Worm (Caenorhabditis elegans) whole organism, L4 larva: Measurements from ENCODE around the gene oac-57.

Source experiments
- F10B5.3 ChIP-seq: sonication (generic microtip); optimal IDR thresholded peaks from 2 replicates; lab custom pipeline; 2016; ENCODE audit warnings: mild to moderate bottlenecking, missing genetic modification characterization, missing compliant biosample characterization
- F26F4.8 ChIP-seq: fragments of 200-800 bp; sonication (Bioruptor generic); conservative IDR thresholded peaks from 2 replicates; pipeline ENCODE4 v1.3.6; 2022; ENCODE audit warnings: missing genetic modification characterization, missing compliant biosample characterization
- F37D6.2 ChIP-seq: sonication (generic microtip); optimal IDR thresholded peaks from 2 replicates; lab custom pipeline; 2016; ENCODE audit warnings: mild to moderate bottlenecking, missing genetic modification characterization, missing compliant biosample characterization
- F44E2.7 ChIP-seq: fragments of 200-800 bp; sonication (Bioruptor generic); IDR thresholded peaks from 2 replicates; pipeline ENCODE4 v2.1.2; 2022; ENCODE audit warnings: missing genetic modification characterization, missing compliant biosample characterization
- Y75B8A.6 ChIP-seq: fragments of 200-800 bp; sonication (Bioruptor generic); IDR thresholded peaks from 2 replicates; pipeline ENCODE4 v1.3.6; 2022; ENCODE audit warnings: missing genetic modification reagents, missing genetic modification characterization, missing compliant biosample characterization
- ZK337.2 ChIP-seq: fragments of 200-800 bp; sonication (Bioruptor generic); IDR thresholded peaks from 2 replicates; pipeline ENCODE4 v1.3.6; 2022; ENCODE audit warnings: missing genetic modification reagents, missing genetic modification characterization, missing compliant biosample characterization
- ceh-28 ChIP-seq: fragments of 150-350 bp; optimal IDR thresholded peaks from 2 replicates; lab custom pipeline; 2014; ENCODE audit warnings: missing biosample characterization, missing genetic modification reagents, missing genetic modification characterization
- ceh-62 ChIP-seq: sonication (generic microtip); optimal IDR thresholded peaks from 2 replicates; lab custom pipeline; 2017; ENCODE audit warnings: missing biosample characterization, missing genetic modification characterization
- daf-12 ChIP-seq: fragments of 150-350 bp; optimal IDR thresholded peaks from 2 replicates; lab custom pipeline; 2014; ENCODE audit warnings: missing biosample characterization, missing genetic modification reagents, missing genetic modification characterization
- daf-16 ChIP-seq, 3 experiments: sonication (generic microtip); optimal IDR thresholded peaks; 2 replicates each; lab custom pipeline; 2016 to 2017; ENCODE audit warnings: missing genetic modification characterization in 3 of 3, missing genetic modification reagents in 3 of 3, mild to moderate bottlenecking in 2 of 3, missing compliant biosample characterization in 2 of 3, missing biosample characterization in 1 of 3, moderate library complexity in 1 of 3
- daf-19 ChIP-seq: fragments of 200-800 bp; sonication (Bioruptor generic); conservative IDR thresholded peaks from 2 replicates; pipeline ENCODE4 v1.3.6; 2022; ENCODE audit warnings: missing genetic modification characterization, missing compliant biosample characterization
- dmd-6 ChIP-seq: fragments of 200-800 bp; sonication (Bioruptor generic); IDR thresholded peaks from 2 replicates; pipeline ENCODE4 v1.3.6; 2022; ENCODE audit warnings: missing genetic modification reagents, missing genetic modification characterization, missing compliant biosample characterization
- dmd-8 ChIP-seq: fragments of 200-800 bp; sonication (Bioruptor generic); IDR thresholded peaks from 2 replicates; pipeline ENCODE4 v1.3.6; 2022; ENCODE audit warnings: missing genetic modification characterization, missing compliant biosample characterization
- dmd-9 ChIP-seq: fragments of 200-800 bp; sonication (Bioruptor generic); IDR thresholded peaks from 2 replicates; pipeline ENCODE4 v1.3.6; 2022; ENCODE audit warnings: missing genetic modification reagents, missing genetic modification characterization, missing compliant biosample characterization
- dve-1 ChIP-seq: sonication (generic microtip); optimal IDR thresholded peaks from 2 replicates; lab custom pipeline; 2017; ENCODE audit warnings: antibody characterized with exemption, mild to moderate bottlenecking, missing genetic modification characterization, missing compliant biosample characterization; ENCODE audit not compliant: insufficient read depth
- hif-1 ChIP-seq, 2 experiments: sonication (generic microtip); optimal IDR thresholded peaks; 2 replicates each; lab custom pipeline; 2016 to 2017; ENCODE audit warnings: missing compliant biosample characterization in 2 of 2, missing genetic modification characterization in 2 of 2, missing genetic modification reagents in 2 of 2, missing genotype in 2 of 2, mild to moderate bottlenecking in 1 of 2
- hlh-11 ChIP-seq: fragments of 200-800 bp; sonication (Bioruptor generic); optimal IDR thresholded peaks from 2 replicates; lab custom pipeline; 2018; ENCODE audit warnings: mild to moderate bottlenecking, missing genetic modification characterization, missing compliant biosample characterization
- jun-1 ChIP-seq: fragments of 150-350 bp; optimal IDR thresholded peaks from 2 replicates; lab custom pipeline; 2014; ENCODE audit warnings: missing biosample characterization, missing genetic modification reagents, missing genetic modification characterization
- lin-1 ChIP-seq: fragments of 200-800 bp; sonication (Bioruptor generic); IDR thresholded peaks from 2 replicates; pipeline ENCODE4 v1.3.6; 2022; ENCODE audit warnings: missing genetic modification reagents, missing genetic modification characterization, missing compliant biosample characterization
- mdl-1 ChIP-seq, 2 experiments: fragments of 150-350 bp in 1 of 2; sonication (generic microtip) in 1 of 2; optimal IDR thresholded peaks; 2 replicates each; lab custom pipeline; 2014 to 2017; ENCODE audit warnings: missing biosample characterization in 2 of 2, missing genetic modification characterization in 2 of 2
- mxl-3 ChIP-seq: fragments of 200-800 bp; sonication (Bioruptor generic); optimal IDR thresholded peaks from 2 replicates; lab custom pipeline; 2018; ENCODE audit warnings: mild to moderate bottlenecking, missing genetic modification characterization, missing compliant biosample characterization
- nhr-10 ChIP-seq: fragments of 150-350 bp; optimal IDR thresholded peaks from 2 replicates; lab custom pipeline; 2014; ENCODE audit warnings: missing biosample characterization, missing genetic modification characterization
- nhr-111 ChIP-seq: fragments of 200-800 bp; sonication (Bioruptor generic); optimal IDR thresholded peaks from 2 replicates; lab custom pipeline; 2018; ENCODE audit warnings: mild to moderate bottlenecking, missing genetic modification characterization, missing compliant biosample characterization
- nhr-28 ChIP-seq: fragments of 150-350 bp; optimal IDR thresholded peaks from 2 replicates; lab custom pipeline; 2014; ENCODE audit warnings: missing biosample characterization, missing genetic modification characterization
- nhr-42 ChIP-seq: fragments of 200-800 bp; sonication (Bioruptor generic); IDR thresholded peaks from 2 replicates; pipeline ENCODE4 v1.3.6; 2022; ENCODE audit warnings: missing genetic modification characterization, missing compliant biosample characterization
- php-3 ChIP-seq: fragments of 200-800 bp; sonication (Bioruptor generic); IDR thresholded peaks from 2 replicates; pipeline ENCODE4 v1.3.6; 2022; ENCODE audit warnings: missing genetic modification reagents, missing genetic modification characterization, missing compliant biosample characterization
- pqm-1 ChIP-seq: sonication (generic microtip); optimal IDR thresholded peaks from 2 replicates; lab custom pipeline; 2017; ENCODE audit warnings: missing biosample characterization, missing genetic modification characterization
- rbr-2 ChIP-seq: sonication (generic microtip); optimal IDR thresholded peaks from 2 replicates; lab custom pipeline; 2016; ENCODE audit warnings: missing genotype, missing genetic modification characterization, missing compliant biosample characterization
- snpc-1.2 ChIP-seq: fragments of 200-800 bp; sonication (Bioruptor generic); IDR thresholded peaks from 2 replicates; pipeline ENCODE4 v1.3.6; 2022; ENCODE audit warnings: missing genetic modification reagents, missing genetic modification characterization, missing compliant biosample characterization
- spr-1 ChIP-seq: sonication (generic microtip); optimal IDR thresholded peaks from 2 replicates; lab custom pipeline; 2016; ENCODE audit warnings: mild to moderate bottlenecking, missing genetic modification characterization, missing compliant biosample characterization
- spr-3 ChIP-seq: fragments of 200-800 bp; sonication (Bioruptor generic); optimal IDR thresholded peaks from 2 replicates; lab custom pipeline; 2018; ENCODE audit warnings: mild to moderate bottlenecking, missing genetic modification characterization, missing compliant biosample characterization
- tra-1 ChIP-seq: fragments of 200-800 bp; sonication (Bioruptor generic); IDR thresholded peaks from 2 replicates; pipeline ENCODE4 v1.3.6; 2022; ENCODE audit warnings: missing genetic modification reagents, missing genetic modification characterization, missing compliant biosample characterization
- unc-62 ChIP-seq, 3 experiments: fragments of 150-350 bp in 1 of 3; sonication (generic microtip); optimal IDR thresholded peaks in 2 of 3; peaks in 1 of 3; 1 replicate in 1 of 3; 2 replicates in 2 of 3; lab custom pipeline; 2014 to 2017; ENCODE audit warnings: missing biosample characterization in 3 of 3, missing genetic modification characterization in 3 of 3, missing genetic modification reagents in 3 of 3, missing genotype in 1 of 3
- zfp-2 ChIP-seq: sonication (generic microtip); optimal IDR thresholded peaks from 2 replicates; lab custom pipeline; 2016; ENCODE audit warnings: mild to moderate bottlenecking, missing genetic modification characterization, missing compliant biosample characterization
- zfp-3 ChIP-seq: fragments of 200-800 bp; sonication (Bioruptor generic); conservative IDR thresholded peaks from 2 replicates; pipeline ENCODE4 v1.3.6; 2022; ENCODE audit warnings: missing genetic modification reagents, missing genetic modification characterization, missing compliant biosample characterization
- ztf-7 ChIP-seq: fragments of 150-350 bp; optimal IDR thresholded peaks from 2 replicates; lab custom pipeline; 2014; ENCODE audit warnings: missing biosample characterization, missing genetic modification characterization

oac-57 gene

DNA sequence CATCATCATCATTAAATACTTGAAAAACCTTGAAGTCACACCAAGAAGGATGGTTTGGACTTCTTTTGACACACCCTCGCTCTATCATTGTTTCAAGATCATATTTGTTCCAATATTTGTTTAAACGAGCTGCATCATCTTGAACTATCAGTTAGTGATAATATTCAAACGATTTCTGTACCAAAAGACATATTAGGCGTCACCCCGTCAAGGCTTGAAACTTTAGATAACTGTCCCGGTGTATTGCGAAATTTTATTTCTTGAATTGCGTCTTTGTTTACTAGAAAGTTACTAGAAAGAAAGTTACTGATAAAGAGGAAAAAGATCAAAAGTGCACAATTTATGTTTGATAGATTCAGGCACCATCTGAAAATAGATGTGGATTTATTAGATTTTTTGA lies 1.7 kb downstream of the oac-57 start (continued):
- no peak for TF ChIP-seq F37D6.2 (tag; lab: Kevin White, UChicago)
- TF ChIP-seq lin-1 (GFP tag; lab: Robert Waterston, UW): 0 out of 2 replicates have a peak, but pooled peaks have one; percentile 38
- no peak for TF ChIP-seq dmd-9
- TF ChIP-seq jun-1 (tag; lab: Kevin White, UChicago): no peak
- TF ChIP-seq ZK337.2: no peak
- peak; percentile 65 for TF ChIP-seq dmd-6 (GFP tag; lab: Robert Waterston, UW)
- no peak for TF ChIP-seq Y75B8A.6 (GFP tag; lab: Robert Waterston, UW)
- no peak for TF ChIP-seq mdl-1 (tag; optimal IDR thresholded peaks at IDR 0.05; lab: Kevin White, UChicago)
- no peak for TF ChIP-seq F10B5.3
- TF ChIP-seq tra-1 (GFP tag; lab: Robert Waterston, UW): no peak
- TF ChIP-seq unc-62 (GFP tag; optimal IDR thresholded peaks at IDR 0.05 in 1 of 2; lab: Kevin White, UChicago): peak in 1 of 2 experiments; percentile 9
- no peak for TF ChIP-seq unc-62 (tag; optimal IDR thresholded peaks at IDR 0.05; lab: Kevin White, UChicago)
- TF ChIP-seq ceh-62: no peak
- TF ChIP-seq F44E2.7 (GFP tag; lab: Robert Waterston, UW): no peak
- TF ChIP-seq hif-1 (tag; optimal IDR thresholded peaks at IDR 0.05; lab: Kevin White, UChicago): no peak
- no peak for TF ChIP-seq F26F4.8 (GFP tag; lab: Robert Waterston, UW)
- no peak for TF ChIP-seq nhr-42
- TF ChIP-seq dve-1 (tag; lab: Kevin White, UChicago): peak; percentile 70
- no peak for TF ChIP-seq snpc-1.2 (GFP tag; lab: Robert Waterston, UW)
- no peak for TF ChIP-seq daf-12 (tag; lab: Kevin White, UChicago)
- no peak for TF ChIP-seq daf-19 (GFP tag; lab: Robert Waterston, UW)
- no peak for TF ChIP-seq ceh-28
- TF ChIP-seq nhr-111: no peak
- TF ChIP-seq spr-3 (GFP tag; lab: Kevin White, UChicago): no peak
- TF ChIP-seq ztf-7 (tag; lab: Kevin White, UChicago): peak; percentile 2
- peak; percentile 31 for TF ChIP-seq nhr-28 (tag; lab: Kevin White, UChicago)
- no peak for TF ChIP-seq rbr-2 (tag; lab: Kevin White, UChicago)
- TF ChIP-seq zfp-3 (GFP tag; lab: Robert Waterston, UW): no peak

- TF ChIP-seq dve-1 (tag; lab: Kevin White, UChicago) (peak; percentile 17), dmd-8 (no peak), spr-1 (no peak), dmd-6 (GFP tag; lab: Robert Waterston, UW) (peak; percentile 41; the same call in 1 of the 2 replicates), mxl-3 (no peak), ztf-7 (tag; lab: Kevin White, UChicago) (no peak), mdl-1 (tag; optimal IDR thresholded peaks at IDR 0.05; lab: Kevin White, UChicago) (no peak), tra-1 (GFP tag; lab: Robert Waterston, UW) (no peak), daf-16 (GFP tag; optimal IDR thresholded peaks at IDR 0.05; lab: Kevin White, UChicago) (no peak), daf-16 (tag; optimal IDR thresholded peaks at IDR 0.05; lab: Kevin White, UChicago) (peak; percentile 13)
Measured at ce11 chrIV:12304750-12305149, 2.9 kb downstream of the oac-57 start.

DNA sequence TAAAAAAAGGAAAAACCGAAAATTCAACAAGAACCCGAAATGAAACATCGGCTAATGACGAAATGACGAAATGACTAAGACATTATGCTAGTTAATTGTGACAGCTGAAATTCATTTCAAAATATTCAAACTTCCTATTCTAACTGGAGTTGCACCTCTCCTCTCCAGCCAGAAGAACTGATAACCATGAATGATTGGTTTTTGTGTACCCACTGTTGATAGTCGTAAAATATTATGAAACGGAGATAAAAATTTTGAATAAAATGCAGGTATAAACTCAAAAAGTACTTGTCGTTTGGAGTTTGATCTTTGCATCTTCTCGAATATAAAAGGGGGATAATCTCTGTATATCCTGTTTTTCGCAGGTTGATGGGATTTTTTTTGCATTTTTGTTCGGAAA lies 4.7 kb downstream of the oac-57 start:
- TF ChIP-seq php-3 (GFP tag; lab: Robert Waterston, UW) (peak; percentile 66), nhr-10 (tag; lab: Kevin White, UChicago) (no peak), hlh-11 (tag; lab: Kevin White, UChicago) (peak; percentile 20), nhr-28 (tag; lab: Kevin White, UChicago) (peak; percentile 76), dve-1 (tag; lab: Kevin White, UChicago) (peak; percentile 54), pqm-1 (tag; lab: Kevin White, UChicago) (peak; percentile 89), daf-16 (GFP tag; optimal IDR thresholded peaks at IDR 0.05; lab: Kevin White, UChicago) (no peak), daf-16 (tag; optimal IDR thresholded peaks at IDR 0.05; lab: Kevin White, UChicago) (peak; percentile 48), zfp-2 (tag; lab: Kevin White, UChicago) (no peak)
